Fruit fly (Drosophila melanogaster) whole organism, prepupa: ENCODE results near the gene CG12725.

Experiments
- Blimp-1 ChIP-seq: fragments of 200-800 bp; sonication (Bioruptor generic); optimal IDR thresholded peaks from 3 replicates; lab custom pipeline; 2017; ENCODE audit warnings: missing biosample characterization, missing genetic modification characterization, mild to moderate bottlenecking, moderate library complexity, missing genetic modification reagents
- CG10669 ChIP-seq: fragments of 200-800 bp; sonication (Bioruptor generic); optimal IDR thresholded peaks from 3 replicates; lab custom pipeline; 2018; ENCODE audit warnings: missing biosample characterization, mild to moderate bottlenecking, missing genetic modification characterization, moderate library complexity
- CG11294 ChIP-seq: fragments of 200-800 bp; sonication (Bioruptor generic); IDR thresholded peaks from 2 replicates; pipeline ENCODE4 v1.3.6; 2022; ENCODE audit warnings: missing biosample characterization, missing genetic modification characterization
- CG11762 ChIP-seq: fragments of 200-800 bp; sonication (Bioruptor generic); optimal IDR thresholded peaks from 3 replicates; lab custom pipeline; 2016; ENCODE audit warnings: missing biosample characterization, missing genetic modification characterization; ENCODE audit not compliant: insufficient read depth
- CG11902 ChIP-seq: fragments of 200-800 bp; sonication (Bioruptor generic); optimal IDR thresholded peaks from 3 replicates; lab custom pipeline; 2016; ENCODE audit warnings: missing biosample characterization, missing genetic modification characterization
- CG15336 ChIP-seq: fragments of 200-800 bp; sonication (Bioruptor generic); IDR thresholded peaks from 2 replicates; pipeline ENCODE4 v1.3.6; 2022; ENCODE audit warnings: missing biosample characterization, missing genetic modification characterization
- CG1621 ChIP-seq: fragments of 200-800 bp; sonication (Bioruptor generic); optimal IDR thresholded peaks from 3 replicates; lab custom pipeline; 2018; ENCODE audit warnings: missing biosample characterization, mild to moderate bottlenecking, missing genetic modification characterization
- CG16779 ChIP-seq: fragments of 200-800 bp; sonication (Bioruptor generic); optimal IDR thresholded peaks from 3 replicates; lab custom pipeline; 2017; ENCODE audit warnings: missing biosample characterization, mild to moderate bottlenecking, missing genetic modification characterization
- CG3032 ChIP-seq: fragments of 200-800 bp; optimal IDR thresholded peaks from 2 replicates; lab custom pipeline; 2019; ENCODE audit warnings: missing biosample characterization, mild to moderate bottlenecking, missing genetic modification characterization, moderate library complexity
- CG31627 ChIP-seq: fragments of 200-800 bp; sonication (Bioruptor generic); optimal IDR thresholded peaks from 3 replicates; lab custom pipeline; 2016; ENCODE audit warnings: missing biosample characterization, missing genetic modification characterization
- CG34406 ChIP-seq: fragments of 200-800 bp; sonication (Bioruptor generic); optimal IDR thresholded peaks from 3 replicates; lab custom pipeline; 2016; ENCODE audit warnings: missing biosample characterization, missing genetic modification characterization
- CG3919 ChIP-seq: fragments of 200-800 bp; sonication (Bioruptor generic); optimal IDR thresholded peaks from 3 replicates; lab custom pipeline; 2016; ENCODE audit warnings: missing biosample characterization, missing genetic modification characterization
- CG4318 ChIP-seq: fragments of 200-800 bp; sonication (Bioruptor generic); optimal IDR thresholded peaks from 3 replicates; lab custom pipeline; 2017; ENCODE audit warnings: missing biosample characterization, mild to moderate bottlenecking, missing genetic modification characterization
- CG6163 ChIP-seq: fragments of 200-800 bp; sonication (Bioruptor generic); IDR thresholded peaks from 3 replicates; pipeline ENCODE4 v1.3.6; 2022; ENCODE audit warnings: missing biosample characterization, missing genetic modification characterization
- CG6276 ChIP-seq: fragments of 200-800 bp; sonication (Bioruptor generic); optimal IDR thresholded peaks from 2 replicates; lab custom pipeline; 2017; ENCODE audit warnings: missing biosample characterization, mild to moderate bottlenecking, missing genetic modification characterization
- CG6808 ChIP-seq: fragments of 200-800 bp; sonication (Bioruptor generic); optimal IDR thresholded peaks from 3 replicates; lab custom pipeline; 2017; ENCODE audit warnings: missing biosample characterization, missing genetic modification characterization, mild to moderate bottlenecking, moderate library complexity, missing genetic modification reagents
- CG6854 ChIP-seq: fragments of 200-800 bp; sonication (Bioruptor generic); optimal IDR thresholded peaks from 2 replicates; lab custom pipeline; 2017; ENCODE audit warnings: missing biosample characterization, mild to moderate bottlenecking, missing genetic modification characterization
- CG7368 ChIP-seq: fragments of 200-800 bp; sonication (Bioruptor generic); optimal IDR thresholded peaks from 3 replicates; lab custom pipeline; 2016; ENCODE audit warnings: missing biosample characterization, missing genetic modification characterization
- CG8119 ChIP-seq: fragments of 200-800 bp; sonication (Bioruptor generic); IDR thresholded peaks from 3 replicates; pipeline ENCODE4 v1.3.6; 2022; ENCODE audit warnings: missing biosample characterization, missing genetic modification characterization
- CG8632 ChIP-seq: fragments of 200-800 bp; sonication (Bioruptor generic); optimal IDR thresholded peaks from 3 replicates; lab custom pipeline; 2016; ENCODE audit warnings: missing biosample characterization, missing genetic modification characterization
- CG9139 ChIP-seq: fragments of 200-800 bp; sonication (Bioruptor generic); optimal IDR thresholded peaks from 3 replicates; lab custom pipeline; 2017; ENCODE audit warnings: missing biosample characterization, mild to moderate bottlenecking, missing genetic modification characterization
- Eip75B ChIP-seq: fragments of 200-800 bp; sonication (Bioruptor generic); optimal IDR thresholded peaks from 3 replicates; lab custom pipeline; 2016; ENCODE audit warnings: missing biosample characterization, missing genetic modification characterization
- Eip78C ChIP-seq: fragments of 200-800 bp; sonication (Bioruptor generic); peaks from one replicate; lab custom pipeline; 2016; ENCODE audit warnings: missing biosample characterization, missing genetic modification characterization
- Eip93F ChIP-seq: fragments of 200-800 bp; sonication (Bioruptor generic); optimal IDR thresholded peaks from 2 replicates; lab custom pipeline; 2016; ENCODE audit warnings: missing biosample characterization, mild to moderate bottlenecking, missing genetic modification characterization
- Ets21C ChIP-seq: fragments of 200-800 bp; sonication (Bioruptor generic); optimal IDR thresholded peaks from 3 replicates; lab custom pipeline; 2016; ENCODE audit warnings: missing biosample characterization, missing genetic modification characterization
- Ets96B ChIP-seq: fragments of 200-800 bp; optimal IDR thresholded peaks from 2 replicates; lab custom pipeline; 2019; ENCODE audit warnings: missing biosample characterization, mild to moderate bottlenecking, missing genetic modification characterization, moderate library complexity
- Hr38 ChIP-seq: sonication (Bioruptor generic); optimal IDR thresholded peaks from 2 replicates; lab custom pipeline; 2016; ENCODE audit warnings: missing biosample characterization, missing genetic modification characterization
- Hr39 ChIP-seq: fragments of 200-800 bp; sonication (Bioruptor generic); optimal IDR thresholded peaks from 2 replicates; lab custom pipeline; 2016; ENCODE audit warnings: missing biosample characterization, missing genetic modification characterization
- Hr4 ChIP-seq: fragments of 200-800 bp; sonication (Bioruptor generic); optimal IDR thresholded peaks from 3 replicates; lab custom pipeline; 2016; ENCODE audit warnings: missing biosample characterization, missing genetic modification characterization
- Lpt ChIP-seq: fragments of 200-800 bp; sonication (Bioruptor generic); optimal IDR thresholded peaks from 3 replicates; lab custom pipeline; 2016; ENCODE audit warnings: missing biosample characterization, missing genetic modification characterization
- OdsH ChIP-seq: fragments of 200-800 bp; sonication (Bioruptor generic); optimal IDR thresholded peaks from 3 replicates; lab custom pipeline; 2016; ENCODE audit warnings: missing biosample characterization, missing genetic modification characterization
- Sox102F ChIP-seq: fragments of 200-800 bp; sonication (Bioruptor generic); optimal IDR thresholded peaks from 2 replicates; lab custom pipeline; 2016; ENCODE audit warnings: missing biosample characterization, mild to moderate bottlenecking, missing genetic modification characterization
- Sox14 ChIP-seq: fragments of 200-800 bp; sonication (Bioruptor generic); optimal IDR thresholded peaks from 3 replicates; lab custom pipeline; 2016; ENCODE audit warnings: missing biosample characterization, missing genetic modification characterization
- Sox15 ChIP-seq: fragments of 200-800 bp; sonication (Bioruptor generic); optimal IDR thresholded peaks from 3 replicates; lab custom pipeline; 2016; ENCODE audit warnings: missing biosample characterization, missing genetic modification characterization
- achi ChIP-seq: fragments of 200-800 bp; sonication (Bioruptor generic); optimal IDR thresholded peaks from 3 replicates; lab custom pipeline; 2016; ENCODE audit warnings: missing biosample characterization, missing genetic modification characterization
- acj6 ChIP-seq: fragments of 200-800 bp; sonication (Bioruptor generic); optimal IDR thresholded peaks from 3 replicates; lab custom pipeline; 2016; ENCODE audit warnings: missing biosample characterization, missing genetic modification characterization
- cyc ChIP-seq: fragments of 200-800 bp; sonication (Bioruptor generic); optimal IDR thresholded peaks from 3 replicates; lab custom pipeline; 2016; ENCODE audit warnings: missing biosample characterization, missing genetic modification characterization
- dac ChIP-seq: fragments of 200-800 bp; sonication (Bioruptor generic); optimal IDR thresholded peaks from 2 replicates; lab custom pipeline; 2017; ENCODE audit warnings: missing biosample characterization, mild to moderate bottlenecking, missing genetic modification characterization
- dsx ChIP-seq: fragments of 200-800 bp; optimal IDR thresholded peaks from 3 replicates; lab custom pipeline; 2019; ENCODE audit warnings: missing biosample characterization, mild to moderate bottlenecking, missing genetic modification characterization, moderate library complexity; ENCODE audit not compliant: poor library complexity, severe bottlenecking
- eg ChIP-seq: fragments of 200-800 bp; sonication (Bioruptor generic); IDR thresholded peaks from 3 replicates; pipeline ENCODE4 v1.3.6; 2022; ENCODE audit warnings: missing biosample characterization, missing genetic modification characterization
- esn ChIP-seq: fragments of 200-800 bp; sonication (Bioruptor generic); optimal IDR thresholded peaks from 2 replicates; lab custom pipeline; 2016; ENCODE audit warnings: missing biosample characterization, mild to moderate bottlenecking, missing genetic modification characterization, moderate library complexity
- fd59A ChIP-seq: fragments of 200-800 bp; sonication (Bioruptor generic); optimal IDR thresholded peaks from 2 replicates; lab custom pipeline; 2017; ENCODE audit warnings: missing biosample characterization, mild to moderate bottlenecking, missing genetic modification characterization, missing genetic modification reagents
- fd85E ChIP-seq: fragments of 200-800 bp; sonication (Bioruptor generic); optimal IDR thresholded peaks from 3 replicates; lab custom pipeline; 2016; ENCODE audit warnings: missing biosample characterization, missing genetic modification characterization
- lz ChIP-seq: fragments of 200-800 bp; sonication (Bioruptor generic); optimal IDR thresholded peaks from 3 replicates; lab custom pipeline; 2016; ENCODE audit warnings: missing biosample characterization, missing genetic modification characterization
- net ChIP-seq: fragments of 200-800 bp; sonication (Bioruptor generic); optimal IDR thresholded peaks from 3 replicates; lab custom pipeline; 2016; ENCODE audit warnings: missing biosample characterization, missing genetic modification characterization
- pdm3 ChIP-seq: fragments of 200-800 bp; sonication (Bioruptor generic); optimal IDR thresholded peaks from 3 replicates; lab custom pipeline; 2016; ENCODE audit warnings: missing biosample characterization, missing genetic modification characterization
- salr ChIP-seq, 2 experiments: fragments of 200-800 bp; sonication (Bioruptor generic); optimal IDR thresholded peaks; 3 replicates each; lab custom pipeline; 2016 to 2018; ENCODE audit warnings: missing biosample characterization in 2 of 2, missing genetic modification characterization in 2 of 2, mild to moderate bottlenecking in 1 of 2
- spab ChIP-seq: fragments of 200-800 bp; sonication (Bioruptor generic); optimal IDR thresholded peaks from 2 replicates; lab custom pipeline; 2017; ENCODE audit warnings: missing biosample characterization, mild to moderate bottlenecking, missing genetic modification characterization, missing genetic modification reagents
- svp ChIP-seq: fragments of 200-800 bp; sonication (Bioruptor generic); peaks from one replicate; lab custom pipeline; 2016; ENCODE audit warnings: missing biosample characterization, missing genetic modification characterization
- topi ChIP-seq: fragments of 200-800 bp; sonication (Bioruptor generic); optimal IDR thresholded peaks from 3 replicates; lab custom pipeline; 2016; ENCODE audit warnings: missing biosample characterization, missing genetic modification characterization
- vri ChIP-seq: fragments of 200-800 bp; sonication (Bioruptor generic); optimal IDR thresholded peaks from 3 replicates; lab custom pipeline; 2016; ENCODE audit warnings: missing biosample characterization, mild to moderate bottlenecking, missing genetic modification characterization

Gene CG12725

dm6 chrX:13391174-13392040 lies 11.3 kb downstream of the CG12725 start:
- no peak for TF ChIP-seq Hr39 (GFP tag; lab: Kevin White, UChicago)
- no peak for TF ChIP-seq dsx (GFP tag; lab: Kevin White, UChicago)
- no peak for TF ChIP-seq pdm3 (GFP tag; lab: Kevin White, UChicago)
- no peak; the same call in 2 of the 3 replicates for TF ChIP-seq eg (GFP tag; lab: Robert Waterston, UW)
- no peak for TF ChIP-seq CG3032
- TF ChIP-seq fd85E (GFP tag; lab: Kevin White, UChicago), result no peak
- TF ChIP-seq net (GFP tag; lab: Kevin White, UChicago), result peak; percentile 15
- no peak for TF ChIP-seq topi (GFP tag; lab: Kevin White, UChicago)
- no peak for TF ChIP-seq CG9139 (GFP tag; lab: Kevin White, UChicago)
- no peak for TF ChIP-seq OdsH
- TF ChIP-seq Sox102F (GFP tag; lab: Kevin White, UChicago), result no peak
- TF ChIP-seq spab (GFP tag; lab: Kevin White, UChicago), result no peak
- TF ChIP-seq Lpt (GFP tag; lab: Kevin White, UChicago), result no peak
- TF ChIP-seq CG10669, result peak; percentile 11
- TF ChIP-seq CG31627 (GFP tag; lab: Kevin White, UChicago), result no peak
- TF ChIP-seq fd59A, result no peak
- TF ChIP-seq CG6276 (GFP tag; lab: Kevin White, UChicago), result no peak
- TF ChIP-seq Hr38 (GFP tag; lab: Kevin White, UChicago), result no peak
- 0 out of 3 replicates have a peak, but pooled peaks have one; percentile 35 for TF ChIP-seq CG6163 (GFP tag; lab: Robert Waterston, UW)
- no peak for TF ChIP-seq CG8119 (GFP tag; lab: Robert Waterston, UW)
- TF ChIP-seq Ets96B (tag; lab: Kevin White, UChicago), result no peak
- TF ChIP-seq salr (GFP tag; optimal IDR thresholded peaks at IDR 0.05; lab: Kevin White, UChicago), result no peak
- TF ChIP-seq CG6854 (GFP tag; lab: Kevin White, UChicago), result no peak
- no peak for TF ChIP-seq CG4318 (GFP tag; lab: Kevin White, UChicago)
- no peak for TF ChIP-seq CG7368
- peak; percentile 6 for TF ChIP-seq cyc (GFP tag; lab: Kevin White, UChicago)
- peak; percentile 7 for TF ChIP-seq achi
- no peak for TF ChIP-seq dac
- TF ChIP-seq Eip78C, result peak; percentile 69
- no peak for TF ChIP-seq acj6 (GFP tag; lab: Kevin White, UChicago)
- no peak for TF ChIP-seq Eip93F (GFP tag; lab: Kevin White, UChicago)
- no peak for TF ChIP-seq svp
- no peak for TF ChIP-seq Sox15
- TF ChIP-seq esn (GFP tag; lab: Kevin White, UChicago), result no peak
- TF ChIP-seq Hr4 (GFP tag; lab: Kevin White, UChicago), result peak; percentile 2
- no peak for TF ChIP-seq CG15336 (GFP tag; lab: Robert Waterston, UW)
- TF ChIP-seq CG34406 (GFP tag; lab: Kevin White, UChicago), result no peak
- no peak for TF ChIP-seq CG11294 (GFP tag; lab: Robert Waterston, UW)
- no peak for TF ChIP-seq Eip75B (GFP tag; lab: Kevin White, UChicago)
- no peak for TF ChIP-seq CG6808 (GFP tag; lab: Kevin White, UChicago)
- TF ChIP-seq CG16779 (tag; lab: Kevin White, UChicago), result no peak
- peak; percentile 21 for TF ChIP-seq CG8632 (GFP tag; lab: Kevin White, UChicago)
- no peak for TF ChIP-seq CG11902 (GFP tag; lab: Kevin White, UChicago)
- peak; percentile 19 for TF ChIP-seq vri
- TF ChIP-seq CG1621 (tag; lab: Kevin White, UChicago), result no peak
- TF ChIP-seq Ets21C (GFP tag; lab: Kevin White, UChicago), result no peak
- no peak for TF ChIP-seq lz
- no peak for TF ChIP-seq Blimp-1 (GFP tag; lab: Kevin White, UChicago)
- no peak for TF ChIP-seq CG11762
- no peak for TF ChIP-seq Sox14 (GFP tag; lab: Kevin White, UChicago)
- peak; percentile 73 for TF ChIP-seq CG3919
